Fruit fly (Drosophila melanogaster): ENCODE measurements around the gene CG3528.

CG3528 gene

dm6 chr2L:2492692-2493626, 24.9 kb downstream of the CG3528 start, which contains the start of gene oaf:
oaf (plus strand) TSS chr2L:2492955.
- no peak for TF ChIP-seq CG33017 (tag; optimal IDR thresholded peaks at IDR 0.05)
- no peak for TF ChIP-seq CG7045 (GFP tag; optimal IDR thresholded peaks at IDR 0.05)
- TF ChIP-seq CG7101 (tag; optimal IDR thresholded peaks at IDR 0.05), result peak; percentile 57
- TF ChIP-seq CG11617 (GFP tag; optimal IDR thresholded peaks at IDR 0.05), result peak; percentile 48
- TF ChIP-seq tj (GFP tag; optimal IDR thresholded peaks at IDR 0.05), result peak; percentile 30
- TF ChIP-seq cnc (optimal IDR thresholded peaks at IDR 0.05), result no peak
- peak; percentile 40 for TF ChIP-seq Crg-1 (GFP tag; optimal IDR thresholded peaks at IDR 0.05)
- peak; percentile 95 for TF ChIP-seq cic (GFP tag; optimal IDR thresholded peaks at IDR 0.05)
- TF ChIP-seq pad (GFP tag; optimal IDR thresholded peaks at IDR 0.05), result no peak
- peak; percentile 72 for TF ChIP-seq Mnt (GFP tag; optimal IDR thresholded peaks at IDR 0.05)
- TF ChIP-seq CG14711 (tag; optimal IDR thresholded peaks at IDR 0.05), result peak; percentile 38
- TF ChIP-seq Clk (GFP tag; optimal IDR thresholded peaks at IDR 0.05), result peak; percentile 75
- no peak for TF ChIP-seq kay (GFP tag; ENCODE audit: borderline replicate concordance)
- TF ChIP-seq CG12768 (GFP tag; optimal IDR thresholded peaks at IDR 0.05), result peak; percentile 11
- TF ChIP-seq CG1620 (GFP tag; optimal IDR thresholded peaks at IDR 0.05), result peak; percentile 70
- TF ChIP-seq Hr96 (GFP tag; optimal IDR thresholded peaks at IDR 0.05), result peak; percentile 54
- peak; percentile 28 for TF ChIP-seq ovo (GFP tag; optimal IDR thresholded peaks at IDR 0.05)
- TF ChIP-seq toe (GFP tag; optimal IDR thresholded peaks at IDR 0.05), result peak; percentile 64
- TF ChIP-seq bab1 (GFP tag; optimal IDR thresholded peaks at IDR 0.05), result peak; percentile 78
- no peak for TF ChIP-seq CG5204 (GFP tag; optimal IDR thresholded peaks at IDR 0.05)

dm6 chr2L:2492571-2492691, 25.4 kb downstream of the CG3528 start, which contains the start of gene Slh:
Slh (minus strand) TSS chr2L:2492671.
- TF ChIP-seq cnc (optimal IDR thresholded peaks at IDR 0.05) (no peak), toe (GFP tag; optimal IDR thresholded peaks at IDR 0.05) (no peak)

DNA sequence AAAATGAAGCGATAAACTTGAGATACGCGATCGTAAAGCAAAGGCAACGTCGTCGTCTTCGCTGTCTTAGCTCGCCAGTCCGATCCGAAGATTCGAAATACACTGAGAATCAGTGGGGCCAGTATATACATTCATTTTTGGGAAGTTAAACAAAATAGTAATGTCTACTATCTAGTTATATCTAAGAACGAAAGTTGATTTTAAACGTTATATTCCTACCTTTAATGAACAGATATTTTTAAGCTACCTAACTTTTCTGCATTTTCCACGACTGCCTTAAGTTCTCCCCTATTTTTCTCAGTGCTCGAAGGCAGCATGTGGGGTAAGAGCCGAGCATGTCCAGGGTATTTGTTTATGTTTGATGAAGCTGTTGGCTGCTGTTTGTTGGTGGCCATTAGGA, 31.0 kb downstream of the CG3528 start:
- TF ChIP-seq kay (GFP tag; ENCODE audit: borderline replicate concordance) (no peak), ovo (GFP tag; optimal IDR thresholded peaks at IDR 0.05) (no peak), CG5204 (GFP tag; optimal IDR thresholded peaks at IDR 0.05) (no peak), Mnt (GFP tag; optimal IDR thresholded peaks at IDR 0.05) (no peak), Clk (GFP tag; optimal IDR thresholded peaks at IDR 0.05) (no peak), Hr96 (GFP tag; optimal IDR thresholded peaks at IDR 0.05) (no peak), CG7045 (GFP tag; optimal IDR thresholded peaks at IDR 0.05) (no peak), cnc (optimal IDR thresholded peaks at IDR 0.05) (no peak), toe (GFP tag; optimal IDR thresholded peaks at IDR 0.05) (no peak), bab1 (GFP tag; optimal IDR thresholded peaks at IDR 0.05) (no peak), Crg-1 (GFP tag; optimal IDR thresholded peaks at IDR 0.05) (no peak), CG11617 (GFP tag; optimal IDR thresholded peaks at IDR 0.05) (no peak), pad (GFP tag; optimal IDR thresholded peaks at IDR 0.05) (no peak), CG33017 (tag; optimal IDR thresholded peaks at IDR 0.05) (no peak), CG7101 (tag; optimal IDR thresholded peaks at IDR 0.05) (no peak)

- TF ChIP-seq ovo (GFP tag; optimal IDR thresholded peaks at IDR 0.05) (no peak), kay (GFP tag; ENCODE audit: borderline replicate concordance) (no peak), cnc (optimal IDR thresholded peaks at IDR 0.05) (no peak), pad (GFP tag; optimal IDR thresholded peaks at IDR 0.05) (no peak), CG12768 (GFP tag; optimal IDR thresholded peaks at IDR 0.05) (no peak), CG11617 (GFP tag; optimal IDR thresholded peaks at IDR 0.05) (no peak), CG7101 (tag; optimal IDR thresholded peaks at IDR 0.05) (no peak)
Observed at dm6 chr2L:2485272-2485671, 32.6 kb downstream of the CG3528 start.

dm6 chr2L:2483720-2484507, 33.9 kb downstream of the CG3528 start:
- TF ChIP-seq kay (GFP tag; ENCODE audit: borderline replicate concordance) (no peak), pad (GFP tag; optimal IDR thresholded peaks at IDR 0.05) (no peak), CG7101 (tag; optimal IDR thresholded peaks at IDR 0.05) (no peak), CG14711 (tag; optimal IDR thresholded peaks at IDR 0.05) (no peak), ovo (GFP tag; optimal IDR thresholded peaks at IDR 0.05) (no peak), Clk (GFP tag; optimal IDR thresholded peaks at IDR 0.05) (no peak), tj (GFP tag; optimal IDR thresholded peaks at IDR 0.05) (no peak), CG5204 (GFP tag; optimal IDR thresholded peaks at IDR 0.05) (no peak), CG33017 (tag; optimal IDR thresholded peaks at IDR 0.05) (no peak), Mnt (GFP tag; optimal IDR thresholded peaks at IDR 0.05) (no peak), cnc (optimal IDR thresholded peaks at IDR 0.05) (no peak), Hr96 (GFP tag; optimal IDR thresholded peaks at IDR 0.05) (no peak), CG7045 (GFP tag; optimal IDR thresholded peaks at IDR 0.05) (no peak), CG1620 (GFP tag; optimal IDR thresholded peaks at IDR 0.05) (no peak), toe (GFP tag; optimal IDR thresholded peaks at IDR 0.05) (no peak), CG11617 (GFP tag; optimal IDR thresholded peaks at IDR 0.05) (no peak)

DNA sequence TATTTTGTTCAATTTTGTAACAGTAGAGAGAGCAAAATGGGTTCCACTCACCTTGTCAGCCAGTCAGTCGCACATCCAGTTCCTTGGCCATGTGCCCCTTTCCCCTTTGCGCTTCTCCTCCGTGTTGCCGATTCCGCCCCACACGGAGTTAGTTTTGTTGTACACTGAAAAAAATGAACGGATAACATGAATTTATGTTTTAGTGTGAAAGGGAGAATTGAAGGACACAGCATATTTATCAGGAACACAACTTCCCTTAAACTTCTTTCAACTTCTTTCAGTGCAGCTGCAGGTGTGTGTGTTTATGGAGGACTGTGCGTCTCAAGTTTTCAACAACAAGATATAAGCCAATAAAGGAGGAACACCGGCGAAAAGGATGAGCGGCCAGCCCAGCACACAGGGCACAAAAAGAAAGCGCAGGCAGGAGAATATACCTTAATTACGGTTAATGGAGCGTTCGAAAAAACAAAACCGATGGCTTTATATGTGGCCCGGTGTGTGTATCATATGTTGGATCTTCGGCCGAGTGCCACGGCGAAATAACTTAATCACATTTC, 36.6 kb downstream of the CG3528 start:
- TF ChIP-seq CG5204 (GFP tag; optimal IDR thresholded peaks at IDR 0.05) (no peak), CG7101 (tag; optimal IDR thresholded peaks at IDR 0.05) (no peak), kay (GFP tag; ENCODE audit: borderline replicate concordance) (no peak), cnc (optimal IDR thresholded peaks at IDR 0.05) (no peak), ovo (GFP tag; optimal IDR thresholded peaks at IDR 0.05) (no peak), CG12768 (GFP tag; optimal IDR thresholded peaks at IDR 0.05) (no peak)
